Worm (Caenorhabditis elegans) whole organism, L4/young adult: ENCODE results near the gene C30G12.2.

Experiments used
- W03F9.2 ChIP-seq: fragments of 150-350 bp; optimal IDR thresholded peaks from 2 replicates; lab custom pipeline; 2014; ENCODE audit warnings: missing biosample characterization, missing genetic modification characterization
- dao-5 ChIP-seq: sonication (generic microtip); optimal IDR thresholded peaks from 2 replicates; lab custom pipeline; 2016; ENCODE audit warnings: missing genotype, missing genetic modification characterization, moderate library complexity, missing compliant biosample characterization
- him-1 ChIP-seq: sonication (generic microtip); optimal IDR thresholded peaks from 2 replicates; lab custom pipeline; 2016; ENCODE audit warnings: missing genotype, missing genetic modification reagents, missing genetic modification characterization, missing compliant biosample characterization

The C30G12.2 gene

ce11 chrII:7279808-7280207, 10.4 kb upstream of the C30G12.2 start:
- TF ChIP-seq dao-5 (tag; lab: Kevin White, UChicago) (no peak), him-1 (tag; lab: Kevin White, UChicago) (no peak)

ce11 chrII:7280584-7280983, 9.6 kb upstream of the C30G12.2 start:
- TF ChIP-seq W03F9.2 (no peak), him-1 (tag; lab: Kevin White, UChicago) (no peak), dao-5 (tag; lab: Kevin White, UChicago) (no peak)

- TF ChIP-seq him-1 (tag; lab: Kevin White, UChicago) = no peak
- no peak for TF ChIP-seq W03F9.2
Observed at ce11 chrII:7283063-7283462, 7.2 kb upstream of the C30G12.2 start.

- no peak for TF ChIP-seq W03F9.2
- no peak for TF ChIP-seq dao-5 (tag; lab: Kevin White, UChicago)
- no peak for TF ChIP-seq him-1 (tag; lab: Kevin White, UChicago)
Observed at ce11 chrII:7287140-7287539, 3.1 kb upstream of the C30G12.2 start.

ce11 chrII:7287709-7288108, 2.5 kb upstream of the C30G12.2 start:
- TF ChIP-seq W03F9.2 (no peak), dao-5 (tag; lab: Kevin White, UChicago) (no peak), him-1 (tag; lab: Kevin White, UChicago) (no peak)

ce11 chrII:7295917-7296316, 5.7 kb downstream of the C30G12.2 start, which contains the start of gene C30G12.6:
Gene C30G12.6 (minus strand): TSS chrII:7296017.
- TF ChIP-seq him-1 (tag; lab: Kevin White, UChicago) (no peak), W03F9.2 (no peak), dao-5 (tag; lab: Kevin White, UChicago) (no peak)

- TF ChIP-seq W03F9.2 (no peak), dao-5 (tag; lab: Kevin White, UChicago) (no peak), him-1 (tag; lab: Kevin White, UChicago) (no peak)
Observed at ce11 chrII:7298197-7298682, 8.0 kb downstream of the C30G12.2 start, which contains the start of gene puf-8. Gene puf-8 (minus strand): TSS chrII:7298247.

- no peak for TF ChIP-seq him-1 (tag; lab: Kevin White, UChicago)
- TF ChIP-seq dao-5 (tag; lab: Kevin White, UChicago) = no peak
- no peak for TF ChIP-seq W03F9.2
Observed at ce11 chrII:7299042-7299441, 8.8 kb downstream of the C30G12.2 start, which contains the start of gene C30G12.1. Gene C30G12.1 (plus strand): TSS chrII:7299342.

- TF ChIP-seq him-1 (tag; lab: Kevin White, UChicago) (no peak), dao-5 (tag; lab: Kevin White, UChicago) (no peak), W03F9.2 (peak; percentile 82)
Observed at ce11 chrII:7301670-7302151, 11.5 kb downstream of the C30G12.2 start, which contains the start of gene cul-4. Gene cul-4 (plus strand): TSS chrII:7302101.

- no peak for TF ChIP-seq dao-5 (tag; lab: Kevin White, UChicago)
- no peak for TF ChIP-seq W03F9.2
- no peak for TF ChIP-seq him-1 (tag; lab: Kevin White, UChicago)
Observed at ce11 chrII:7305558-7305957, 15.3 kb downstream of the C30G12.2 start, which contains the start of gene brf-1. Gene brf-1 (plus strand): TSS chrII:7305858.

ce11 chrII:7310023-7310422, 19.8 kb downstream of the C30G12.2 start, which contains the start of the genes F45E12.5 and cnep-1:
Gene F45E12.5 (minus strand): TSS chrII:7310115.
Gene cnep-1 (plus strand): TSS chrII:7310348.
- TF ChIP-seq him-1 (tag; lab: Kevin White, UChicago) = no peak
- TF ChIP-seq W03F9.2 = no peak
- TF ChIP-seq dao-5 (tag; lab: Kevin White, UChicago) = no peak

- no peak for TF ChIP-seq W03F9.2
- no peak for TF ChIP-seq dao-5 (tag; lab: Kevin White, UChicago)
- no peak for TF ChIP-seq him-1 (tag; lab: Kevin White, UChicago)
Observed at ce11 chrII:7314083-7314482, 23.9 kb downstream of the C30G12.2 start, which contains the start of gene F45E12.6. Gene F45E12.6 (minus strand): TSS chrII:7314183.

ce11 chrII:7317468-7317867, 27.2 kb downstream of the C30G12.2 start, which contains the start of gene F21D12.2:
Gene F21D12.2 (plus strand): TSS chrII:7317768.
- TF ChIP-seq him-1 (tag; lab: Kevin White, UChicago) (no peak), W03F9.2 (no peak), dao-5 (tag; lab: Kevin White, UChicago) (no peak)

ce11 chrII:7319471-7319870, 29.2 kb downstream of the C30G12.2 start:
- no peak for TF ChIP-seq dao-5 (tag; lab: Kevin White, UChicago)
- TF ChIP-seq him-1 (tag; lab: Kevin White, UChicago) = peak; percentile 80
- no peak for TF ChIP-seq W03F9.2

- TF ChIP-seq him-1 (tag; lab: Kevin White, UChicago) = no peak
- TF ChIP-seq dao-5 (tag; lab: Kevin White, UChicago) = no peak
- TF ChIP-seq W03F9.2 = no peak
Observed at ce11 chrII:7323317-7323716, 33.1 kb downstream of the C30G12.2 start.
